Fruit fly (Drosophila melanogaster): ENCODE measurements around the gene Ptip.

The Ptip gene

DNA sequence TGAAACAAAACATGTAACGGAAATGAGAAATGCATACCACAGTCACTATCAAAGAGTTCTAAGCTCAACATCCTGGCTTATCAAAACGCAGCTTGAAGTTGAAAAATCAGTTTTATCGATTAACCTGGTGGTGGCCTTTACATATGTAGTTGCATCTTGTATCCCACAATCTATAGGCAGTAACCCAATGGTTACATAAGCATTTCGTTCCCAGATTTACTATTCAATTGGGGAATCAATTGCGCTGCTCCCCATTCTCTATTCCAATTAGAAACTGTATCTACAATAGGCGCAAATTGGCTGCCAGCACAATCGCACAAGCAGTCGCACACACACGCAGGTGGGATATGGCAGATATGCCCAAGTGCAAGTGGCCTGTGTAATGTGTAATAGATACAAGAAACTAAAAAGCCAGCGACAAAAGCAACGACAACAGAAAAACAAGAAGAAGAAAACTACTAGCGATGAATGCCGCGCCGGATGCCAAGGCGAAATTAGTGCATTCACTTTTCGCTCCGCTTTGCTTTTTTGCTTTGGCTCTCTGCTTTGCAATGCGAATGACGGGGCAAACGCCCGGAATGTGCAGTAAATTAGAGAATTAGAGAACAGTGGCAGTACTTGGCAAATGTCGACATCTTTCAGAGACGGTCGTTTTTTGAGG is 23.2 kb downstream of the Ptip start:
- TF ChIP-seq CG17385 (GFP tag; optimal IDR thresholded peaks at IDR 0.05) (peak; percentile 57), D (optimal IDR thresholded peaks at IDR 0.05) (no peak), D (GFP tag; optimal IDR thresholded peaks at IDR 0.05) (no peak), Ets65A (GFP tag) (no peak), CG8281 (tag; optimal IDR thresholded peaks at IDR 0.05) (no peak), CG8765 (GFP tag; IDR thresholded peaks at IDR 0.05) (no peak), Mrtf (GFP tag; IDR thresholded peaks at IDR 0.05) (no peak), insv (GFP tag; optimal IDR thresholded peaks at IDR 0.05) (peak in 1 of 2 experiments; percentile 0), nau (GFP tag; optimal IDR thresholded peaks at IDR 0.05) (no peak), Med (GFP tag) (peak; percentile 32), bbx (GFP tag; IDR thresholded peaks at IDR 0.05; ENCODE audit: partially characterized antibody) (0 out of 2 replicates have a peak, but pooled peaks have one; percentile 8), gcm2 (GFP tag; optimal IDR thresholded peaks at IDR 0.05) (no peak), CG10321 (GFP tag; IDR thresholded peaks at IDR 0.05) (no peak), usp (GFP tag; optimal IDR thresholded peaks at IDR 0.05) (no peak), trem (tag; optimal IDR thresholded peaks at IDR 0.05) (no peak), Pdp1 (GFP tag; optimal IDR thresholded peaks at IDR 0.05) (peak in 1 of 2 experiments; percentile 91), CG5180 (GFP tag; optimal IDR thresholded peaks at IDR 0.05) (no peak), CG11247 (GFP tag; IDR thresholded peaks at IDR 0.05) (no peak), CG17912 (GFP tag; optimal IDR thresholded peaks at IDR 0.05) (no peak), Dbx (GFP tag; IDR thresholded peaks at IDR 0.05) (no peak), CG11504 (tag; optimal IDR thresholded peaks at IDR 0.05) (no peak), repo (GFP tag; optimal IDR thresholded peaks at IDR 0.05) (no peak), da (GFP tag; optimal IDR thresholded peaks at IDR 0.05) (no peak), fd102C (GFP tag; optimal IDR thresholded peaks at IDR 0.05) (no peak), CG12659 (GFP tag; optimal IDR thresholded peaks at IDR 0.05) (no peak), CG34376 (GFP tag; optimal IDR thresholded peaks at IDR 0.05) (no peak), psq (GFP tag; optimal IDR thresholded peaks at IDR 0.05) (peak; percentile 25), Drgx (GFP tag; IDR thresholded peaks at IDR 0.05) (no peak), slp2 (GFP tag; optimal IDR thresholded peaks at IDR 0.05) (no peak), CG2129 (GFP tag; IDR thresholded peaks at IDR 0.05; ENCODE audit: partially characterized antibody) (no peak), zfh1 (GFP tag; IDR thresholded peaks at IDR 0.05) (0 out of 3 replicates have a peak, but pooled peaks have one; percentile 19)

DNA sequence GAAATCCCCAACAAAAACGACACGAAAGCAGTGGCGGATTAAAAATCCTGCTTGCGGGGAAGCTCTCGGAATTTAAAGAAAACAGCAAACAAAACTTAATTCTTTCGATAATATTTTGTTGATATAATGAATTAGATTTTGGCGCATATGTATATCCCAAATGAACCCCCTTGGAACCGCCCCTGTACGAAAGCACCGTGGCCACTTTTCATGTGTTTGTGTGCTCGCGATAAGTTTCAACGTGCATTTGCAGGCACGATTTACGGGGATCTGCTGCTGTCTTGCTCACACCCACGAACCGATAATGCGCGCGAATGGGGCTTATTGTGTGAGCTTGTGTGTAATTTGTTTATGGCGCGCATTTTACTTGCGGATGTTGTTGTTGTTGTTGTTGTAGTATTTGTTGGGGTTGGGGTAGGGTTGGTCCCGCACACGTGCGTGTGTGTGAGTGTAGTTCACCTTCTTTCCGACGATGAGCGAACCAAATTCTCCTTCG is 23.9 kb downstream of the Ptip start:
- TF ChIP-seq ttk (GFP tag; IDR thresholded peaks at IDR 0.05), result peak; percentile 92
- TF ChIP-seq MBD-R2 (GFP tag; IDR thresholded peaks at IDR 0.05), result peak; percentile 85
- TF ChIP-seq odd (GFP tag; optimal IDR thresholded peaks at IDR 0.05), result peak; percentile 90
- TF ChIP-seq HLH54F (GFP tag; optimal IDR thresholded peaks at IDR 0.05), result peak; percentile 96
- peak; percentile 96 for TF ChIP-seq CG1603 (tag; optimal IDR thresholded peaks at IDR 0.05)
- peak; percentile 77 for TF ChIP-seq rib (GFP tag; IDR thresholded peaks at IDR 0.05)
- TF ChIP-seq CG11723 (GFP tag; optimal IDR thresholded peaks at IDR 0.05), result peak; percentile 94
- TF ChIP-seq CG12942 (GFP tag; optimal IDR thresholded peaks at IDR 0.05), result peak; percentile 94
- peak; percentile 94 for TF ChIP-seq CG10654 (GFP tag; optimal IDR thresholded peaks at IDR 0.05)
- TF ChIP-seq crc (GFP tag; optimal IDR thresholded peaks at IDR 0.05), result peak; percentile 95
- TF ChIP-seq CG17359 (tag; optimal IDR thresholded peaks at IDR 0.05), result peak; percentile 100
- TF ChIP-seq YL-1 (GFP tag; optimal IDR thresholded peaks at IDR 0.05), result peak; percentile 74
- TF ChIP-seq sd (tag; optimal IDR thresholded peaks at IDR 0.05), result peak; percentile 87
- TF ChIP-seq zen (tag; optimal IDR thresholded peaks at IDR 0.05), result peak; percentile 87
- peak; percentile 80 for TF ChIP-seq CG8765 (GFP tag; IDR thresholded peaks at IDR 0.05)
- peak; percentile 92 for TF ChIP-seq da (GFP tag; optimal IDR thresholded peaks at IDR 0.05)
- no peak for TF ChIP-seq CG15479 (GFP tag; optimal IDR thresholded peaks at IDR 0.05)
- peak; percentile 94 for TF ChIP-seq CG8924 (tag; optimal IDR thresholded peaks at IDR 0.05)
- TF ChIP-seq dmrt99B (tag; optimal IDR thresholded peaks at IDR 0.05), result peak; percentile 98
- TF ChIP-seq Drgx (GFP tag; IDR thresholded peaks at IDR 0.05), result peak; percentile 99
- no peak for TF ChIP-seq Hr39 (optimal IDR thresholded peaks at IDR 0.05)
- TF ChIP-seq lov (optimal IDR thresholded peaks at IDR 0.05), result no peak
- TF ChIP-seq lov (GFP tag; IDR thresholded peaks at IDR 0.05), result peak; percentile 90
